Fruit fly (Drosophila melanogaster): ENCODE data around the gene CG7142.

CG7142 gene

DNA sequence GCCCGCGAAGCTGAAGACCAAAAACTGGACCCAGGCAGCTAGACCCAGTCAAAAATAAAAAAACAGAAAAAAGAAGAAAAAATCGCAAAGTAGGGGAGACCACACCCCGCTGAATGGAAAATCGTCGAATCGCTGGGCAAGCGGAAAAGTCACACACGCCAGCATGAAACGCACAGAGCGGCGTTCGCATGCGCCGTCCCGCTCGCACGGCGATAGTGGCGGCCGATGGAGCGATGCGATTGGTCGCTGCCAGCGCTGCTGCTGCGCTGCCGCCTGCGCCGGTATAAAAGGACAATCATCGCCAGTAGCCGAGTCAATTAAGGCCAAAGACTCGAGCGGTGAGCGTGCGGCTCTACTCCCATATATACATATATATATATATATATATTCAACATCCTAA, 43.4 kb downstream of the CG7142 start, which contains the start of gene repo (continued):
- TF ChIP-seq H2.0 (GFP tag; IDR thresholded peaks at IDR 0.05) (no peak), rib (GFP tag; IDR thresholded peaks at IDR 0.05) (no peak), Mes4 (GFP tag; optimal IDR thresholded peaks at IDR 0.05) (no peak), Deaf1 (tag; optimal IDR thresholded peaks at IDR 0.05) (peak; percentile 6), CG14860 (GFP tag; IDR thresholded peaks at IDR 0.05; ENCODE audit: partially characterized antibody) (no peak), CG9797 (GFP tag; optimal IDR thresholded peaks at IDR 0.05) (no peak), CG10147 (GFP tag; optimal IDR thresholded peaks at IDR 0.05) (no peak), Dbx (GFP tag; IDR thresholded peaks at IDR 0.05) (no peak), CG30431 (GFP tag; optimal IDR thresholded peaks at IDR 0.05) (no peak), CG2889 (GFP tag; IDR thresholded peaks at IDR 0.05) (no peak), crol (GFP tag; IDR thresholded peaks at IDR 0.05) (no peak), Rfx (GFP tag; IDR thresholded peaks at IDR 0.05) (no peak), Sox102F (GFP tag; optimal IDR thresholded peaks at IDR 0.05) (no peak), CG31388 (GFP tag; optimal IDR thresholded peaks at IDR 0.05) (no peak), mld (GFP tag; IDR thresholded peaks at IDR 0.05; ENCODE audit: partially characterized antibody) (no peak), CG11560 (tag; IDR thresholded peaks at IDR 0.05) (no peak), jing (GFP tag; optimal IDR thresholded peaks at IDR 0.05) (no peak), CG7556 (GFP tag; optimal IDR thresholded peaks at IDR 0.05) (no peak), cas (GFP tag; IDR thresholded peaks at IDR 0.05) (no peak), tio (GFP tag; optimal IDR thresholded peaks at IDR 0.05) (no peak), CG34376 (GFP tag; optimal IDR thresholded peaks at IDR 0.05) (no peak), ken (GFP tag; IDR thresholded peaks at IDR 0.05) (no peak), CG12071 (GFP tag; optimal IDR thresholded peaks at IDR 0.05) (no peak), CG14050 (GFP tag; IDR thresholded peaks at IDR 0.05) (no peak), dm (GFP tag; optimal IDR thresholded peaks at IDR 0.05) (no peak), Pdp1 (GFP tag; optimal IDR thresholded peaks at IDR 0.05) (no peak), chif (GFP tag; optimal IDR thresholded peaks at IDR 0.05) (no peak), Chrac-16 (GFP tag; optimal IDR thresholded peaks at IDR 0.05) (no peak), CG6854 (GFP tag; optimal IDR thresholded peaks at IDR 0.05) (no peak), Adf1 (GFP tag; IDR thresholded peaks at IDR 0.05) (peak; percentile 89), CG9437 (GFP tag; optimal IDR thresholded peaks at IDR 0.05) (no peak), bcd (GFP tag; optimal IDR thresholded peaks at IDR 0.05) (no peak), CG2120 (GFP tag; optimal IDR thresholded peaks at IDR 0.05) (no peak), HLH54F (GFP tag; optimal IDR thresholded peaks at IDR 0.05) (no peak), CG15696 (tag; optimal IDR thresholded peaks at IDR 0.05) (no peak), Sin3A (optimal IDR thresholded peaks at IDR 0.05) (no peak), gcm (GFP tag; optimal IDR thresholded peaks at IDR 0.05) (peak; percentile 93), abd-A (tag; optimal IDR thresholded peaks at IDR 0.05) (no peak), CG6654 (GFP tag; optimal IDR thresholded peaks at IDR 0.05) (no peak), sens (GFP tag) (no peak), Ets65A (GFP tag) (no peak), ara (GFP tag; IDR thresholded peaks at IDR 0.05) (no peak), CG10654 (GFP tag; optimal IDR thresholded peaks at IDR 0.05) (no peak), Oli (tag; optimal IDR thresholded peaks at IDR 0.05) (no peak), CG6813 (GFP tag; optimal IDR thresholded peaks at IDR 0.05) (no peak), Nf-YC (tag; optimal IDR thresholded peaks at IDR 0.05) (peak; percentile 98), Hand (GFP tag; optimal IDR thresholded peaks at IDR 0.05) (no peak), CG5953 (GFP tag; IDR thresholded peaks at IDR 0.05) (no peak), Scr (GFP tag; IDR thresholded peaks at IDR 0.05; ENCODE audit: partially characterized antibody) (0 out of 2 replicates have a peak, but pooled peaks have one; percentile 23), Atf3 (GFP tag; optimal IDR thresholded peaks at IDR 0.05) (no peak), Trl (optimal IDR thresholded peaks at IDR 0.05) (no peak), Trl (GFP tag; optimal IDR thresholded peaks at IDR 0.05) (no peak), CG34422 (GFP tag; IDR thresholded peaks at IDR 0.05) (no peak)
